Fruit fly (Drosophila melanogaster): ENCODE measurements around the gene Mrp4.

The Mrp4 gene

dm6 chr3R:11613252-11614036, 44.4 kb downstream of the Mrp4 start (continued):
- peak; percentile 34 for TF ChIP-seq CG15269 (tag; optimal IDR thresholded peaks at IDR 0.05)
- peak; percentile 48 for TF ChIP-seq psq (GFP tag; optimal IDR thresholded peaks at IDR 0.05)
- TF ChIP-seq CG4730 (GFP tag; IDR thresholded peaks at IDR 0.05): peak; percentile 65
- peak; percentile 18; the same call in 1 of the 2 replicates for TF ChIP-seq CG13287 (GFP tag; IDR thresholded peaks at IDR 0.05; ENCODE audit: partially characterized antibody)
- peak; percentile 61 for TF ChIP-seq Mes4 (GFP tag; optimal IDR thresholded peaks at IDR 0.05)
- no peak for TF ChIP-seq seq (GFP tag; IDR thresholded peaks at IDR 0.05)
- TF ChIP-seq CkIIα-i1 (GFP tag; IDR thresholded peaks at IDR 0.05): no peak
- no peak for TF ChIP-seq CG13296 (GFP tag; optimal IDR thresholded peaks at IDR 0.05)
- TF ChIP-seq slou (GFP tag; optimal IDR thresholded peaks at IDR 0.05): peak; percentile 61
- no peak for TF ChIP-seq Hey (tag; optimal IDR thresholded peaks at IDR 0.05)
- TF ChIP-seq bcd (GFP tag; optimal IDR thresholded peaks at IDR 0.05): peak; percentile 65
- TF ChIP-seq Ets65A (GFP tag): peak; percentile 98
- peak; percentile 69 for TF ChIP-seq lmd (GFP tag; IDR thresholded peaks at IDR 0.05)
- TF ChIP-seq CG13424 (tag; optimal IDR thresholded peaks at IDR 0.05): peak; percentile 44
- no peak for TF ChIP-seq CG7271 (tag; optimal IDR thresholded peaks at IDR 0.05)
- TF ChIP-seq Taf1 (GFP tag; IDR thresholded peaks at IDR 0.05): no peak
- peak; percentile 56 for TF ChIP-seq Dek (tag; optimal IDR thresholded peaks at IDR 0.05)
- TF ChIP-seq Atf3 (GFP tag; optimal IDR thresholded peaks at IDR 0.05): peak; percentile 24
- no peak for TF ChIP-seq CrebB (tag; optimal IDR thresholded peaks at IDR 0.05)
- peak; percentile 36 for TF ChIP-seq oc (tag; optimal IDR thresholded peaks at IDR 0.05)
- TF ChIP-seq CG8765 (GFP tag; IDR thresholded peaks at IDR 0.05): no peak
- no peak for TF ChIP-seq HLHmδ (GFP tag; optimal IDR thresholded peaks at IDR 0.05)
- TF ChIP-seq jumu (GFP tag; optimal IDR thresholded peaks at IDR 0.05): no peak
- peak; percentile 78 for TF ChIP-seq Hr3 (GFP tag; optimal IDR thresholded peaks at IDR 0.05)
- peak; percentile 55; the same call in 1 of the 3 replicates for TF ChIP-seq so (GFP tag; IDR thresholded peaks at IDR 0.05)
- TF ChIP-seq CG13775 (GFP tag; optimal IDR thresholded peaks at IDR 0.05): peak; percentile 9
- peak; percentile 46 for TF ChIP-seq dmrt99B (tag; optimal IDR thresholded peaks at IDR 0.05)
- TF ChIP-seq Hr78 (GFP tag; optimal IDR thresholded peaks at IDR 0.05): peak in 1 of 2 experiments; percentile 98
- TF ChIP-seq CG9437 (GFP tag; optimal IDR thresholded peaks at IDR 0.05): no peak
- peak; percentile 64 for TF ChIP-seq NfI (GFP tag; optimal IDR thresholded peaks at IDR 0.05)
- TF ChIP-seq CG3065 (GFP tag; optimal IDR thresholded peaks at IDR 0.05): peak; percentile 61
- peak; percentile 87 for TF ChIP-seq Dip2 (GFP tag; IDR thresholded peaks at IDR 0.05)
- no peak for TF ChIP-seq peb (GFP tag; IDR thresholded peaks at IDR 0.05)
- TF ChIP-seq ase (GFP tag; IDR thresholded peaks at IDR 0.05): peak; percentile 66; the same call in 2 of the 3 replicates
- no peak for TF ChIP-seq cwo (GFP tag; optimal IDR thresholded peaks at IDR 0.05)
- TF ChIP-seq Opbp (GFP tag; IDR thresholded peaks at IDR 0.05; ENCODE audit: partially characterized antibody): 0 out of 3 replicates have a peak, but pooled peaks have one; percentile 52
- TF ChIP-seq ac (GFP tag; optimal IDR thresholded peaks at IDR 0.05): peak; percentile 41
- no peak for TF ChIP-seq mld (GFP tag; IDR thresholded peaks at IDR 0.05; ENCODE audit: partially characterized antibody)
- peak; percentile 85 for TF ChIP-seq CG42726 (GFP tag; IDR thresholded peaks at IDR 0.05; ENCODE audit: partially characterized antibody)
- TF ChIP-seq wor (GFP tag; IDR thresholded peaks at IDR 0.05): no peak
- no peak for TF ChIP-seq CG17612 (GFP tag; IDR thresholded peaks at IDR 0.05)
- peak; percentile 47 for TF ChIP-seq CG14710 (tag; optimal IDR thresholded peaks at IDR 0.05)
- TF ChIP-seq pan (optimal IDR thresholded peaks at IDR 0.05): no peak
- TF ChIP-seq pan (GFP tag; optimal IDR thresholded peaks at IDR 0.05 in 1 of 2, IDR thresholded peaks at IDR 0.05 in 1 of 2): peak in 1 of 2 experiments; percentile 57
- peak; percentile 60 for TF ChIP-seq danr (GFP tag; IDR thresholded peaks at IDR 0.05)
- TF ChIP-seq CG3838 (GFP tag; optimal IDR thresholded peaks at IDR 0.05): no peak
- peak; percentile 90 for TF ChIP-seq slbo (GFP tag; IDR thresholded peaks at IDR 0.05)
- TF ChIP-seq CG1792 (GFP tag; optimal IDR thresholded peaks at IDR 0.05): no peak
- TF ChIP-seq C15 (GFP tag; IDR thresholded peaks at IDR 0.05): no peak
